Worm (Caenorhabditis elegans) whole organism, L2 larva: Measurements from ENCODE around the gene hpd-1.

ENCODE experiments used
- Y55F3AM.14 ChIP-seq: fragments of 200-800 bp; sonication (Bioruptor generic); optimal IDR thresholded peaks from 2 replicates; lab custom pipeline; 2018; ENCODE audit warnings: mild to moderate bottlenecking, missing genetic modification characterization, missing compliant biosample characterization
- ama-1 ChIP-seq: fragments of 150-350 bp; optimal IDR thresholded peaks from 2 replicates; lab custom pipeline; 2018; ENCODE audit warnings: inconsistent platforms

ce11 chrIII:10488052-10488451 is 47.3 kb upstream of the hpd-1 start, which contains the start of gene ptr-25:
- TF ChIP-seq ama-1 (lab: Kevin White, UChicago) (no peak), Y55F3AM.14 (GFP tag; lab: Kevin White, UChicago) (no peak)
